Fruit fly (Drosophila melanogaster) whole organism, embryonic: ENCODE measurements around the gene CG14691.
A peak's percentile ranks its signal among the peaks of the same experiment; 100 is the strongest.

Experiments
- B-H2 ChIP-seq: fragments of 200-800 bp; sonication (Bioruptor generic); optimal IDR thresholded peaks from 2 replicates; lab custom pipeline; 2018; ENCODE audit warnings: missing biosample characterization, mild to moderate bottlenecking, missing genetic modification characterization
- Bgb ChIP-seq: fragments of 200-800 bp; sonication (Bioruptor generic); IDR thresholded peaks from 2 replicates; pipeline ENCODE4 v1.3.6; 2022; ENCODE audit warnings: missing biosample characterization, missing genetic modification characterization; ENCODE audit not compliant: partially characterized antibody
- CG10209 ChIP-seq: fragments of 200-800 bp; sonication (Bioruptor generic); optimal IDR thresholded peaks from 3 replicates; lab custom pipeline; 2017; ENCODE audit warnings: missing biosample characterization, mild to moderate bottlenecking, missing genetic modification characterization, missing genetic modification reagents
- CG10267 ChIP-seq: fragments of 200-800 bp; sonication (Bioruptor generic); optimal IDR thresholded peaks from 2 replicates; lab custom pipeline; 2018; ENCODE audit warnings: missing biosample characterization, mild to moderate bottlenecking, missing genetic modification characterization, moderate library complexity
- CG10366 ChIP-seq: fragments of 200-800 bp; sonication (Bioruptor generic); IDR thresholded peaks from 2 replicates; pipeline ENCODE4 v1.3.6; 2022; ENCODE audit warnings: missing biosample characterization, missing genetic modification characterization
- CG11398 ChIP-seq: fragments of 200-800 bp; sonication (Bioruptor generic); optimal IDR thresholded peaks from 2 replicates; lab custom pipeline; 2016; ENCODE audit warnings: missing biosample characterization, missing genetic modification characterization
- CG11696 ChIP-seq: fragments of 200-800 bp; sonication (Bioruptor generic); IDR thresholded peaks from 2 replicates; pipeline ENCODE4 v1.3.6; 2022; ENCODE audit warnings: missing biosample characterization, missing genetic modification characterization
- CG12391 ChIP-seq: fragments of 200-800 bp; sonication (Bioruptor generic); optimal IDR thresholded peaks from 3 replicates; lab custom pipeline; 2018; ENCODE audit warnings: missing biosample characterization, mild to moderate bottlenecking, missing genetic modification characterization, moderate library complexity
- CG13624 ChIP-seq: fragments of 200-800 bp; sonication (Bioruptor generic); optimal IDR thresholded peaks from 2 replicates; lab custom pipeline; 2016; ENCODE audit warnings: missing biosample characterization, missing genetic modification characterization
- CG14441 ChIP-seq: fragments of 200-800 bp; sonication (Bioruptor generic); IDR thresholded peaks from 2 replicates; pipeline ENCODE4 v1.3.6; 2022; ENCODE audit warnings: missing biosample characterization, missing genetic modification characterization
- CG17802 ChIP-seq: fragments of 200-800 bp; sonication (Bioruptor generic); optimal IDR thresholded peaks from 2 replicates; lab custom pipeline; 2018; ENCODE audit warnings: missing biosample characterization, mild to moderate bottlenecking, missing genetic modification characterization, moderate library complexity
- CG2120 ChIP-seq: fragments of 200-800 bp; sonication (Bioruptor generic); optimal IDR thresholded peaks from 3 replicates; lab custom pipeline; 2016; ENCODE audit warnings: missing biosample characterization, missing genetic modification characterization
- CG42726 ChIP-seq: fragments of 200-800 bp; sonication (Bioruptor generic); IDR thresholded peaks from 2 replicates; pipeline ENCODE4 v1.3.6; 2022; ENCODE audit warnings: missing biosample characterization, missing genetic modification characterization; ENCODE audit not compliant: partially characterized antibody
- CG4854 ChIP-seq: fragments of 200-800 bp; sonication (Bioruptor generic); optimal IDR thresholded peaks from 2 replicates; lab custom pipeline; 2016; ENCODE audit warnings: missing biosample characterization, missing genetic modification characterization, inconsistent platforms
- CG6791 ChIP-seq: fragments of 200-800 bp; sonication (Bioruptor generic); IDR thresholded peaks from 3 replicates; pipeline ENCODE4 v1.3.6; 2022; ENCODE audit warnings: missing biosample characterization, missing genetic modification characterization; ENCODE audit not compliant: partially characterized antibody
- CG6813 ChIP-seq: fragments of 200-800 bp; sonication (Bioruptor generic); optimal IDR thresholded peaks from 2 replicates; lab custom pipeline; 2017; ENCODE audit warnings: missing biosample characterization, missing genetic modification characterization, mild to moderate bottlenecking, moderate library complexity, missing genetic modification reagents
- CG9727 ChIP-seq: fragments of 200-800 bp; sonication (Bioruptor generic); optimal IDR thresholded peaks from 3 replicates; lab custom pipeline; 2017; ENCODE audit warnings: missing biosample characterization, mild to moderate bottlenecking, missing genetic modification characterization
- CG9797 ChIP-seq: fragments of 200-800 bp; sonication (Bioruptor generic); optimal IDR thresholded peaks from 3 replicates; lab custom pipeline; 2018; ENCODE audit warnings: missing biosample characterization, mild to moderate bottlenecking, missing genetic modification characterization
- CG9932 ChIP-seq: fragments of 200-800 bp; sonication (Bioruptor generic); IDR thresholded peaks from 2 replicates; pipeline ENCODE4 v1.3.6; 2022; ENCODE audit warnings: missing biosample characterization, missing genetic modification characterization
- E2f1 ChIP-seq: fragments of 200-800 bp; sonication (Bioruptor generic); IDR thresholded peaks from 2 replicates; pipeline ENCODE4 v1.3.6; 2022; ENCODE audit warnings: missing biosample characterization, missing genetic modification characterization
- E2f2 ChIP-seq: fragments of 200-800 bp; sonication (Bioruptor generic); IDR thresholded peaks from 2 replicates; pipeline ENCODE4 v1.3.6; 2022; ENCODE audit warnings: missing biosample characterization, missing genetic modification characterization
- Gsc ChIP-seq: fragments of 200-800 bp; sonication (Bioruptor generic); IDR thresholded peaks from 2 replicates; pipeline ENCODE4 v1.3.6; 2022; ENCODE audit warnings: missing biosample characterization, missing genetic modification characterization
- Gug ChIP-seq: fragments of 200-800 bp; sonication (Bioruptor generic); IDR thresholded peaks from 4 replicates; pipeline ENCODE4 v1.3.6; 2022; ENCODE audit warnings: missing biosample characterization, missing genetic modification characterization
- Meics ChIP-seq: fragments of 200-800 bp; sonication (Bioruptor generic); optimal IDR thresholded peaks from 2 replicates; lab custom pipeline; 2017; ENCODE audit warnings: missing biosample characterization, mild to moderate bottlenecking, missing genetic modification characterization
- Scr ChIP-seq: fragments of 200-800 bp; sonication (Bioruptor generic); IDR thresholded peaks from 2 replicates; pipeline ENCODE4 v1.3.6; 2022; ENCODE audit warnings: missing biosample characterization, missing genetic modification characterization; ENCODE audit not compliant: partially characterized antibody
- Sry-δ ChIP-seq: fragments of 200-800 bp; sonication (Bioruptor generic); optimal IDR thresholded peaks from 2 replicates; lab custom pipeline; 2016; ENCODE audit warnings: missing biosample characterization, missing genetic modification characterization
- corto ChIP-seq: fragments of 200-800 bp; sonication (Bioruptor generic); optimal IDR thresholded peaks from 2 replicates; lab custom pipeline; 2016; ENCODE audit warnings: missing biosample characterization, mild to moderate bottlenecking, missing genetic modification characterization, moderate library complexity
- croc ChIP-seq: fragments of 200-800 bp; sonication (Bioruptor generic); conservative IDR thresholded peaks from 3 replicates; pipeline ENCODE4 v1.3.6; 2022; ENCODE audit warnings: missing biosample characterization, missing genetic modification characterization
- danr ChIP-seq: fragments of 200-800 bp; sonication (Bioruptor generic); IDR thresholded peaks from 2 replicates; pipeline ENCODE4 v1.3.6; 2022; ENCODE audit warnings: missing biosample characterization, missing genetic modification characterization
- dati ChIP-seq: fragments of 200-800 bp; sonication (Bioruptor generic); IDR thresholded peaks from 2 replicates; pipeline ENCODE4 v1.3.6; 2022; ENCODE audit warnings: missing biosample characterization, missing genetic modification characterization
- eyg ChIP-seq: fragments of 200-800 bp; sonication (Bioruptor generic); optimal IDR thresholded peaks from 3 replicates; lab custom pipeline; 2016; ENCODE audit warnings: missing biosample characterization, missing genetic modification characterization
- grau ChIP-seq: fragments of 200-800 bp; optimal IDR thresholded peaks from 3 replicates; lab custom pipeline; 2019; ENCODE audit warnings: missing biosample characterization, mild to moderate bottlenecking, missing genetic modification characterization, moderate library complexity
- grn ChIP-seq: fragments of 200-800 bp; sonication (Bioruptor generic); optimal IDR thresholded peaks from 3 replicates; lab custom pipeline; 2017; ENCODE audit warnings: missing biosample characterization, missing genetic modification characterization
- jumu ChIP-seq: fragments of 200-800 bp; sonication (Bioruptor generic); optimal IDR thresholded peaks from 3 replicates; lab custom pipeline; 2016; ENCODE audit warnings: missing biosample characterization, missing genetic modification characterization
- kay ChIP-seq: fragments of 200-800 bp; sonication (Bioruptor generic); optimal IDR thresholded peaks from 2 replicates; lab custom pipeline; 2016; ENCODE audit warnings: missing biosample characterization, missing genetic modification characterization
- lola ChIP-seq, 3 experiments: fragments of >200 bp in 2 of 3; fragments of 200-800 bp in 1 of 3; sonication (Bioruptor generic) in 1 of 3; optimal IDR thresholded peaks; 2 replicates each; lab custom pipeline; 2017 to 2019; ENCODE audit warnings: missing biosample characterization in 3 of 3, missing genetic modification characterization in 3 of 3, mild to moderate bottlenecking in 1 of 3, moderate library complexity in 1 of 3
- mam ChIP-seq: fragments of 200-800 bp; sonication (Bioruptor generic); optimal IDR thresholded peaks from 3 replicates; lab custom pipeline; 2016; ENCODE audit warnings: missing biosample characterization, missing genetic modification characterization
- mirr ChIP-seq: fragments of 200-800 bp; sonication (Bioruptor generic); optimal IDR thresholded peaks from 3 replicates; lab custom pipeline; 2018; ENCODE audit warnings: missing biosample characterization, mild to moderate bottlenecking, missing genetic modification characterization
- mld ChIP-seq: fragments of 200-800 bp; sonication (Bioruptor generic); IDR thresholded peaks from 3 replicates; pipeline ENCODE4 v1.3.6; 2022; ENCODE audit warnings: missing biosample characterization, missing genetic modification characterization; ENCODE audit not compliant: partially characterized antibody
- nerfin-2 ChIP-seq: fragments of 200-800 bp; sonication (Bioruptor generic); IDR thresholded peaks from 2 replicates; pipeline ENCODE4 v1.3.6; 2022; ENCODE audit warnings: missing biosample characterization, missing genetic modification characterization; ENCODE audit not compliant: partially characterized antibody
- nmo ChIP-seq: fragments of 200-800 bp; sonication (Bioruptor generic); optimal IDR thresholded peaks from 2 replicates; lab custom pipeline; 2018; ENCODE audit warnings: missing biosample characterization, mild to moderate bottlenecking, missing genetic modification characterization, moderate library complexity
- p53 ChIP-seq: fragments of 200-800 bp; sonication (Bioruptor generic); optimal IDR thresholded peaks from 2 replicates; lab custom pipeline; 2016; ENCODE audit warnings: missing biosample characterization, missing genetic modification characterization
- pb ChIP-seq: fragments of 200-800 bp; sonication (Bioruptor generic); optimal IDR thresholded peaks from 3 replicates; lab custom pipeline; 2016; ENCODE audit warnings: missing biosample characterization, missing genetic modification characterization
- phol ChIP-seq: fragments of 200-800 bp; sonication (Bioruptor generic); optimal IDR thresholded peaks from 3 replicates; lab custom pipeline; 2018; ENCODE audit warnings: missing biosample characterization, mild to moderate bottlenecking, missing genetic modification characterization, moderate library complexity
- schlank ChIP-seq: fragments of 200-800 bp; sonication (Bioruptor generic); optimal IDR thresholded peaks from 2 replicates; lab custom pipeline; 2018; ENCODE audit warnings: missing biosample characterization, mild to moderate bottlenecking, missing genetic modification characterization
- sens ChIP-seq: fragments of 200-800 bp; sonication (Bioruptor generic); peaks from one replicate; lab custom pipeline; 2016; ENCODE audit warnings: missing biosample characterization, missing genetic modification characterization
- sr ChIP-seq: fragments of 200-800 bp; sonication (Bioruptor generic); IDR thresholded peaks from 3 replicates; pipeline ENCODE4 v1.3.6; 2022; ENCODE audit warnings: missing biosample characterization, missing genetic modification characterization
- tna ChIP-seq: fragments of 200-800 bp; sonication (Bioruptor generic); IDR thresholded peaks from 2 replicates; pipeline ENCODE4 v1.3.6; 2022; ENCODE audit warnings: missing biosample characterization, missing genetic modification characterization; ENCODE audit not compliant: partially characterized antibody
- trem ChIP-seq: fragments of 200-800 bp; optimal IDR thresholded peaks from 3 replicates; lab custom pipeline; 2019; ENCODE audit warnings: missing biosample characterization, mild to moderate bottlenecking, missing genetic modification characterization, moderate library complexity
- vfl ChIP-seq: fragments of 200-800 bp; sonication (Bioruptor generic); optimal IDR thresholded peaks from 2 replicates; lab custom pipeline; 2016; ENCODE audit warnings: missing biosample characterization, missing genetic modification characterization

CG14691 gene

DNA sequence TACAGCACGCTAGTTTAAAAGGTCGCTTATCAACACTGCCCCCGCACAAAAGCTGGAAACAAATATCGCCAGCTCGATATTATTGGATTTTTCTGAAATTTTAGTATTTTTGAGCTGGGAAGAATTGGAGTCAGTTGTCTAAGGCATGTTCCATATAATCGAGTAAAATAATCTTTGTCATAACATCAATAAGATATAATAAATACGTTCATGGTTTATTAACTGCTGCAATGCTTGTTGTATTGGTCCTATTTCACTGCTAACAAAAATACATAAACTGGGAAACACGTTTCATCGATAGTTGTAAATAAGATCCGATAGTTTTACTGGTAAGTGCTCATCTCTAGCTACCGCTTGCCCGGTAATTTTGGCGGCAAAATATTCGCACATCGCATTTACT is 32.8 kb upstream of the CG14691 start, which contains the start of the genes Art1 and Mcm5 (continued):
- no peak for TF ChIP-seq CG10366 (GFP tag; lab: Robert Waterston, UW)
- no peak for TF ChIP-seq dati
- peak; percentile 16; the same call in 1 of the 4 replicates for TF ChIP-seq Gug (GFP tag; lab: Robert Waterston, UW)
- peak; percentile 17; the same call in 1 of the 3 replicates for TF ChIP-seq croc
- TF ChIP-seq tna (GFP tag; lab: Robert Waterston, UW) = no peak; the same call in 1 of the 2 replicates
- peak; percentile 14 for TF ChIP-seq eyg (GFP tag; lab: Kevin White, UChicago)
- TF ChIP-seq grn (GFP tag; lab: Kevin White, UChicago) = no peak
- TF ChIP-seq CG6791 = peak; percentile 85; the same call in 2 of the 3 replicates
- TF ChIP-seq CG17802 (tag; lab: Kevin White, UChicago) = peak; percentile 43
- peak; percentile 83 for TF ChIP-seq nerfin-2 (GFP tag; lab: Robert Waterston, UW)
- TF ChIP-seq Sry-δ (GFP tag; lab: Kevin White, UChicago) = peak; percentile 97
- TF ChIP-seq Bgb (GFP tag; lab: Robert Waterston, UW) = peak; percentile 81
- peak in 1 of 3 experiments; percentile 42 for TF ChIP-seq lola (GFP tag; optimal IDR thresholded peaks at IDR 0.05; lab: Kevin White, UChicago)
- TF ChIP-seq CG9797 (GFP tag; lab: Kevin White, UChicago) = peak; percentile 89
- TF ChIP-seq CG42726 (GFP tag; lab: Robert Waterston, UW) = peak; percentile 44; the same call in 1 of the 2 replicates
- TF ChIP-seq Meics (GFP tag; lab: Kevin White, UChicago) = peak; percentile 24
- TF ChIP-seq CG13624 (GFP tag; lab: Kevin White, UChicago) = peak; percentile 63
- TF ChIP-seq vfl = no peak
- TF ChIP-seq corto = no peak
- TF ChIP-seq danr = no peak
- peak; percentile 59 for TF ChIP-seq CG9727 (GFP tag; lab: Kevin White, UChicago)
- TF ChIP-seq CG11398 = peak; percentile 8
- peak; percentile 68 for TF ChIP-seq CG2120
- no peak for TF ChIP-seq CG10209
- no peak for TF ChIP-seq p53 (GFP tag; lab: Kevin White, UChicago)
- no peak for TF ChIP-seq Gsc (GFP tag; lab: Robert Waterston, UW)
- TF ChIP-seq CG9932 (GFP tag; lab: Robert Waterston, UW) = peak; percentile 75
- peak; percentile 98 for TF ChIP-seq CG10267 (tag; lab: Kevin White, UChicago)
- peak; percentile 12 for TF ChIP-seq kay (GFP tag; lab: Kevin White, UChicago)
- TF ChIP-seq E2f1 (GFP tag; lab: Robert Waterston, UW) = peak; percentile 74
- peak; percentile 48 for TF ChIP-seq grau (tag; lab: Kevin White, UChicago)
- no peak for TF ChIP-seq CG6813
- TF ChIP-seq B-H2 (GFP tag; lab: Kevin White, UChicago) = peak; percentile 7
- peak; percentile 52 for TF ChIP-seq mam (GFP tag; lab: Kevin White, UChicago)
- peak; percentile 97 for TF ChIP-seq Scr (GFP tag; lab: Robert Waterston, UW)
- TF ChIP-seq E2f2 = peak; percentile 77
- peak; percentile 77 for TF ChIP-seq trem (tag; lab: Kevin White, UChicago)
- no peak for TF ChIP-seq mirr (GFP tag; lab: Kevin White, UChicago)
- TF ChIP-seq phol (tag; lab: Kevin White, UChicago) = peak; percentile 67
- TF ChIP-seq nmo (GFP tag; lab: Kevin White, UChicago) = peak; percentile 79
- no peak for TF ChIP-seq sr
- peak; percentile 53 for TF ChIP-seq jumu
- TF ChIP-seq pb (GFP tag; lab: Kevin White, UChicago) = no peak
- no peak for TF ChIP-seq schlank (tag; lab: Kevin White, UChicago)
- peak; percentile 51 for TF ChIP-seq CG12391 (tag; lab: Kevin White, UChicago)
- TF ChIP-seq sens (GFP tag; lab: Kevin White, UChicago) = peak; percentile 85
- TF ChIP-seq CG4854 = peak; percentile 46
- no peak for TF ChIP-seq CG14441 (GFP tag; lab: Robert Waterston, UW)
- TF ChIP-seq CG11696 (GFP tag; lab: Robert Waterston, UW) = no peak
- no peak; the same call in 2 of the 3 replicates for TF ChIP-seq mld (GFP tag; lab: Robert Waterston, UW)
